Worm (Caenorhabditis elegans) whole organism, midembryonic: ENCODE results near the gene F26D10.13.

Experiments
- T22C8.4 ChIP-seq: fragments of 200-800 bp; sonication (Bioruptor generic); IDR thresholded peaks from 2 replicates; pipeline ENCODE4 v1.3.6; 2022; ENCODE audit warnings: missing genetic modification characterization, missing compliant biosample characterization
- cog-1 ChIP-seq: sonication (generic microtip); optimal IDR thresholded peaks from 2 replicates; lab custom pipeline; 2016; ENCODE audit warnings: missing genetic modification characterization, missing compliant biosample characterization
- flt-1 ChIP-seq: fragments of 200-800 bp; sonication (Bioruptor generic); IDR thresholded peaks from 2 replicates; pipeline ENCODE4 v1.3.6; 2022; ENCODE audit warnings: missing genetic modification characterization, missing compliant biosample characterization
- klf-2 ChIP-seq: fragments of 200-800 bp; sonication (Bioruptor generic); conservative IDR thresholded peaks from 2 replicates; pipeline ENCODE4 v1.3.6; 2022; ENCODE audit warnings: missing genetic modification reagents, missing genetic modification characterization, missing compliant biosample characterization
- ref-1 ChIP-seq: fragments of 200-800 bp; sonication (Bioruptor generic); conservative IDR thresholded peaks from 2 replicates; pipeline ENCODE4 v1.3.6; 2022; ENCODE audit warnings: missing genetic modification reagents, missing genetic modification characterization, missing compliant biosample characterization
- tab-1 ChIP-seq: fragments of 200-800 bp; sonication (Bioruptor generic); IDR thresholded peaks from 2 replicates; pipeline ENCODE4 v1.3.6; 2022; ENCODE audit warnings: missing genetic modification characterization, missing compliant biosample characterization
- ztf-23 ChIP-seq: fragments of 200-800 bp; sonication (Bioruptor generic); IDR thresholded peaks from 2 replicates; pipeline ENCODE4 v1.3.6; 2022; ENCODE audit warnings: missing genetic modification reagents, missing genetic modification characterization, missing compliant biosample characterization

ce11 chrIV:17263714-17264113, 900 bp downstream of the F26D10.13 start:
- TF ChIP-seq T22C8.4 (GFP tag; lab: Robert Waterston, UW) (no peak), flt-1 (GFP tag; lab: Robert Waterston, UW) (no peak), klf-2 (GFP tag; lab: Robert Waterston, UW) (no peak), cog-1 (tag; lab: Kevin White, UChicago) (no peak), ref-1 (GFP tag; lab: Robert Waterston, UW) (no peak), ztf-23 (no peak), tab-1 (no peak)
